Worm (Caenorhabditis elegans) whole organism, mixed stage, embryonic: ENCODE results near the gene pezo-1.

Source experiments
- blmp-1 ChIP-seq: fragments of 150-350 bp; optimal IDR thresholded peaks from 2 replicates; lab custom pipeline; 2014; ENCODE audit warnings: missing biosample characterization, missing genetic modification characterization
- ham-2 ChIP-seq: fragments of 200-800 bp; sonication (Bioruptor generic); optimal IDR thresholded peaks from 2 replicates; lab custom pipeline; 2018; ENCODE audit warnings: mild to moderate bottlenecking, missing genetic modification characterization, missing compliant biosample characterization
- mab-5 ChIP-seq: fragments of 150-350 bp; optimal IDR thresholded peaks from 2 replicates; lab custom pipeline; 2014; ENCODE audit warnings: missing biosample characterization, missing genetic modification characterization
- mls-2 ChIP-seq: sonication (generic microtip); optimal IDR thresholded peaks from 2 replicates; lab custom pipeline; 2016; ENCODE audit warnings: mild to moderate bottlenecking, missing genetic modification characterization, moderate library complexity, missing compliant biosample characterization
- nhr-237 ChIP-seq: fragments of 150-350 bp; optimal IDR thresholded peaks from 2 replicates; lab custom pipeline; 2014; ENCODE audit warnings: missing biosample characterization, missing genetic modification characterization
- nhr-28 ChIP-seq: fragments of 150-350 bp; optimal IDR thresholded peaks from 2 replicates; lab custom pipeline; 2014; ENCODE audit warnings: missing biosample characterization, missing genetic modification characterization
- nhr-76 ChIP-seq: sonication (generic microtip); optimal IDR thresholded peaks from 2 replicates; lab custom pipeline; 2017; ENCODE audit warnings: missing biosample characterization, missing genetic modification characterization
- snpc-4 ChIP-seq: fragments of 150-350 bp; optimal IDR thresholded peaks from 2 replicates; lab custom pipeline; 2014; ENCODE audit warnings: missing biosample characterization, missing genetic modification characterization
- unc-39 ChIP-seq: fragments of 150-350 bp; optimal IDR thresholded peaks from 2 replicates; lab custom pipeline; 2014; ENCODE audit warnings: missing biosample characterization, missing genetic modification characterization
- ztf-11 ChIP-seq: fragments of 150-350 bp; optimal IDR thresholded peaks from 2 replicates; lab custom pipeline; 2014; ENCODE audit warnings: missing biosample characterization, missing genetic modification characterization

- no peak for TF ChIP-seq nhr-28 (tag; lab: Kevin White, UChicago)
- TF ChIP-seq nhr-237 = no peak
- TF ChIP-seq nhr-76 (tag; lab: Kevin White, UChicago) = no peak
- TF ChIP-seq mls-2 = no peak
- TF ChIP-seq mab-5 = no peak
- TF ChIP-seq ham-2 = no peak
- no peak for TF ChIP-seq unc-39 (tag; lab: Kevin White, UChicago)
- TF ChIP-seq snpc-4 = no peak
- no peak for TF ChIP-seq ztf-11 (tag; lab: Kevin White, UChicago)
- no peak for TF ChIP-seq blmp-1
Observed at ce11 chrIV:9310935-9311566, 55.3 kb downstream of the pezo-1 start.
